Worm (Caenorhabditis elegans) whole organism, late embryonic: ENCODE data around the gene F56F11.4.

ENCODE experiments used
- C08G9.2 ChIP-seq: sonication (generic microtip); optimal IDR thresholded peaks from 2 replicates; lab custom pipeline; 2016; ENCODE audit warnings: mild to moderate bottlenecking, missing genetic modification characterization, moderate library complexity, missing compliant biosample characterization
- F13H6.1 ChIP-seq: sonication (generic microtip); optimal IDR thresholded peaks from 2 replicates; lab custom pipeline; 2016; ENCODE audit warnings: missing genetic modification characterization, missing compliant biosample characterization
- K02D7.2 ChIP-seq: sonication (generic microtip); optimal IDR thresholded peaks from 2 replicates; lab custom pipeline; 2017; ENCODE audit warnings: mild to moderate bottlenecking, missing genetic modification characterization, missing compliant biosample characterization
- Y22D7AL.16 ChIP-seq: sonication (generic microtip); optimal IDR thresholded peaks from 2 replicates; lab custom pipeline; 2016; ENCODE audit warnings: missing genetic modification characterization, missing compliant biosample characterization
- ama-1 ChIP-seq: fragments of 150-350 bp; optimal IDR thresholded peaks from 2 replicates; lab custom pipeline; 2014
- ceh-18 ChIP-seq: sonication (generic microtip); optimal IDR thresholded peaks from 2 replicates; lab custom pipeline; 2016; ENCODE audit warnings: missing genetic modification characterization, missing compliant biosample characterization
- ceh-19 ChIP-seq: fragments of 200-800 bp; sonication (Bioruptor generic); optimal IDR thresholded peaks from 2 replicates; lab custom pipeline; 2018; ENCODE audit warnings: mild to moderate bottlenecking, missing genetic modification characterization, missing compliant biosample characterization
- ceh-2 ChIP-seq: sonication (generic microtip); optimal IDR thresholded peaks from 2 replicates; lab custom pipeline; 2016; ENCODE audit warnings: missing genotype, missing genetic modification characterization, missing compliant biosample characterization
- ceh-22 ChIP-seq: sonication (generic microtip); optimal IDR thresholded peaks from 2 replicates; lab custom pipeline; 2017; ENCODE audit warnings: missing biosample characterization, missing genetic modification characterization
- ceh-30 ChIP-seq: fragments of 150-350 bp; optimal IDR thresholded peaks from 2 replicates; lab custom pipeline; 2014; ENCODE audit warnings: missing biosample characterization, missing genetic modification characterization
- ceh-45 ChIP-seq: fragments of 200-800 bp; sonication (Bioruptor generic); IDR thresholded peaks from 2 replicates; pipeline ENCODE4 v1.3.6; 2022; ENCODE audit warnings: missing genetic modification reagents, missing genetic modification characterization, missing compliant biosample characterization
- ceh-48 ChIP-seq: sonication (generic microtip); optimal IDR thresholded peaks from 2 replicates; lab custom pipeline; 2016; ENCODE audit warnings: missing genetic modification characterization, inconsistent platforms, missing compliant biosample characterization
- ceh-6 ChIP-seq: fragments of 200-800 bp; sonication (Bioruptor generic); optimal IDR thresholded peaks from 2 replicates; lab custom pipeline; 2018; ENCODE audit warnings: mild to moderate bottlenecking, missing genetic modification characterization, missing compliant biosample characterization
- ceh-9 ChIP-seq: sonication (generic microtip); optimal IDR thresholded peaks from 2 replicates; lab custom pipeline; 2016; ENCODE audit warnings: mild to moderate bottlenecking, missing genetic modification characterization, inconsistent platforms, missing compliant biosample characterization
- dve-1 ChIP-seq: sonication (generic microtip); optimal IDR thresholded peaks from 2 replicates; lab custom pipeline; 2017; ENCODE audit warnings: antibody characterized with exemption, mild to moderate bottlenecking, missing genetic modification characterization, missing compliant biosample characterization
- elt-2 ChIP-seq: sonication (generic microtip); optimal IDR thresholded peaks from 2 replicates; lab custom pipeline; 2016; ENCODE audit warnings: missing genetic modification reagents, missing genetic modification characterization, missing compliant biosample characterization
- fax-1 ChIP-seq: sonication (generic microtip); optimal IDR thresholded peaks from 2 replicates; lab custom pipeline; 2016; ENCODE audit warnings: missing genotype, missing genetic modification characterization, missing compliant biosample characterization
- fkh-10 ChIP-seq: fragments of 150-350 bp; optimal IDR thresholded peaks from 2 replicates; lab custom pipeline; 2014; ENCODE audit warnings: missing biosample characterization, missing genetic modification reagents, missing genetic modification characterization
- fkh-6 ChIP-seq: sonication (generic microtip); optimal IDR thresholded peaks from 2 replicates; lab custom pipeline; 2016; ENCODE audit warnings: missing genetic modification characterization, missing compliant biosample characterization
- gmeb-2 ChIP-seq: sonication (generic microtip); optimal IDR thresholded peaks from 2 replicates; lab custom pipeline; 2016; ENCODE audit warnings: missing genetic modification characterization, inconsistent platforms, missing compliant biosample characterization
- hlh-30 ChIP-seq: sonication (generic microtip); optimal IDR thresholded peaks from 2 replicates; lab custom pipeline; 2017; ENCODE audit warnings: antibody characterized with exemption, missing genetic modification characterization, missing compliant biosample characterization; ENCODE audit not compliant: insufficient read depth
- hlh-8 ChIP-seq: sonication (generic microtip); optimal IDR thresholded peaks from 2 replicates; lab custom pipeline; 2016; ENCODE audit warnings: missing genotype, missing genetic modification characterization, missing compliant biosample characterization
- lim-6 ChIP-seq: sonication (generic microtip); optimal IDR thresholded peaks from 2 replicates; lab custom pipeline; 2016; ENCODE audit warnings: missing genetic modification characterization, missing compliant biosample characterization
- nfya-1 ChIP-seq: sonication (generic microtip); optimal IDR thresholded peaks from 2 replicates; lab custom pipeline; 2017; ENCODE audit warnings: missing genetic modification characterization, mild to moderate bottlenecking, missing compliant biosample characterization, antibody characterized with exemption, moderate library complexity
- nhr-232 ChIP-seq: sonication (generic microtip); optimal IDR thresholded peaks from 2 replicates; lab custom pipeline; 2016; ENCODE audit warnings: missing genetic modification characterization, missing compliant biosample characterization
- npax-4 ChIP-seq: sonication (generic microtip); optimal IDR thresholded peaks from 2 replicates; lab custom pipeline; 2016; ENCODE audit warnings: missing genetic modification characterization, missing compliant biosample characterization
- odd-2 ChIP-seq: sonication (generic microtip); optimal IDR thresholded peaks from 2 replicates; lab custom pipeline; 2017; ENCODE audit warnings: antibody characterized with exemption, mild to moderate bottlenecking, missing genetic modification characterization, missing compliant biosample characterization
- pha-4 ChIP-seq: fragments of 150-350 bp; optimal IDR thresholded peaks from 2 replicates; lab custom pipeline; 2018; ENCODE audit warnings: missing biosample characterization, missing genetic modification reagents, missing genetic modification characterization
- ref-2 ChIP-seq: sonication (generic microtip); optimal IDR thresholded peaks from 2 replicates; lab custom pipeline; 2016; ENCODE audit warnings: missing genetic modification characterization, missing compliant biosample characterization
- ttx-3 ChIP-seq: sonication (generic microtip); optimal IDR thresholded peaks from 2 replicates; lab custom pipeline; 2016; ENCODE audit warnings: missing genetic modification reagents, missing genetic modification characterization, missing compliant biosample characterization
- unc-55 ChIP-seq: sonication (generic microtip); optimal IDR thresholded peaks from 2 replicates; lab custom pipeline; 2017; ENCODE audit warnings: missing biosample characterization, missing genetic modification reagents, missing genetic modification characterization

Gene F56F11.4

ce11 chrIII:2817847-2818246 is 38.2 kb upstream of the F56F11.4 start:
- no peak for TF ChIP-seq pha-4 (tag; lab: Kevin White, UChicago)
- TF ChIP-seq nfya-1 (tag; lab: Kevin White, UChicago): peak; percentile 71

ce11 chrIII:2818980-2819379 is 37.0 kb upstream of the F56F11.4 start, which contains the start of gene pipp-4P:
Gene pipp-4P (plus strand): TSS chrIII:2819280.
- TF ChIP-seq ceh-2 (tag; lab: Kevin White, UChicago) (no peak), C08G9.2 (tag; lab: Kevin White, UChicago) (no peak), Y22D7AL.16 (no peak), npax-4 (tag; lab: Kevin White, UChicago) (no peak), hlh-30 (tag; lab: Kevin White, UChicago) (no peak), odd-2 (no peak), ceh-45 (GFP tag; lab: Robert Waterston, UW) (no peak), elt-2 (no peak), K02D7.2 (tag; lab: Kevin White, UChicago) (no peak), unc-55 (GFP tag; lab: Kevin White, UChicago) (no peak), nhr-232 (tag; lab: Kevin White, UChicago) (no peak)

ce11 chrIII:2826770-2827169 is 29.3 kb upstream of the F56F11.4 start, which contains the start of gene Y71H2AM.1:
Gene Y71H2AM.1 (plus strand): TSS chrIII:2827070.
- TF ChIP-seq fkh-6 (tag; lab: Kevin White, UChicago) (no peak), lim-6 (tag; lab: Kevin White, UChicago) (no peak), ceh-22 (tag; lab: Kevin White, UChicago) (no peak), hlh-8 (tag; lab: Kevin White, UChicago) (no peak), ref-2 (tag; lab: Kevin White, UChicago) (no peak)

ce11 chrIII:2832483-2832882 is 23.5 kb upstream of the F56F11.4 start, which contains the start of gene Y71H2AM.29:
Gene Y71H2AM.29 (plus strand): TSS chrIII:2832783.
- no peak for TF ChIP-seq ceh-18 (tag; lab: Kevin White, UChicago)

- TF ChIP-seq ref-2 (tag; lab: Kevin White, UChicago): no peak
- no peak for TF ChIP-seq ceh-48 (tag; lab: Kevin White, UChicago)
Observed at ce11 chrIII:2834363-2834762, 21.7 kb upstream of the F56F11.4 start, which contains the start of gene txdc-17. Gene txdc-17 (plus strand): TSS chrIII:2834663.

- TF ChIP-seq ceh-48 (tag; lab: Kevin White, UChicago) (peak; percentile 20), gmeb-2 (no peak), ama-1 (lab: Kevin White, UChicago) (no peak), nfya-1 (tag; lab: Kevin White, UChicago) (no peak)
Observed at ce11 chrIII:2834998-2835397, 21.0 kb upstream of the F56F11.4 start.

- no peak for TF ChIP-seq dve-1 (tag; lab: Kevin White, UChicago)
- no peak for TF ChIP-seq ttx-3 (tag; lab: Kevin White, UChicago)
- no peak for TF ChIP-seq ceh-30 (tag; lab: Kevin White, UChicago)
- no peak for TF ChIP-seq hlh-30 (tag; lab: Kevin White, UChicago)
- TF ChIP-seq fax-1 (tag; lab: Kevin White, UChicago): no peak
- no peak for TF ChIP-seq ceh-9 (tag; lab: Kevin White, UChicago)
- TF ChIP-seq ceh-19 (GFP tag; lab: Kevin White, UChicago): no peak
- TF ChIP-seq fkh-10 (GFP tag; lab: Kevin White, UChicago): no peak
- TF ChIP-seq ceh-6 (GFP tag; lab: Kevin White, UChicago): no peak
- no peak for TF ChIP-seq F13H6.1 (tag; lab: Kevin White, UChicago)
Observed at ce11 chrIII:2836339-2836738, 19.7 kb upstream of the F56F11.4 start, which contains the start of gene josd-1. Gene josd-1 (plus strand): TSS chrIII:2836639.
